Worm (Caenorhabditis elegans) whole organism, early embryonic: Measurements from ENCODE around the gene C25E10.13.

Source experiments
- B0310.2 ChIP-seq: sonication (generic microtip); optimal IDR thresholded peaks from 2 replicates; lab custom pipeline; 2016; ENCODE audit warnings: mild to moderate bottlenecking, missing genetic modification characterization, missing compliant biosample characterization
- F13C5.2 ChIP-seq: sonication (generic microtip); optimal IDR thresholded peaks from 2 replicates; lab custom pipeline; 2017; ENCODE audit warnings: mild to moderate bottlenecking, missing genetic modification characterization, inconsistent platforms, missing compliant biosample characterization
- aly-1 ChIP-seq: sonication (generic microtip); optimal IDR thresholded peaks from 2 replicates; lab custom pipeline; 2016; ENCODE audit warnings: missing genetic modification characterization, missing compliant biosample characterization
- ama-1 ChIP-seq: fragments of 150-350 bp; optimal IDR thresholded peaks from 2 replicates; lab custom pipeline; 2014
- ceh-13 ChIP-seq: fragments of 200-800 bp; sonication (Bioruptor generic); optimal IDR thresholded peaks from 2 replicates; lab custom pipeline; 2018; ENCODE audit warnings: mild to moderate bottlenecking, missing genetic modification characterization, missing compliant biosample characterization
- ceh-36 ChIP-seq: sonication (generic microtip); optimal IDR thresholded peaks from 2 replicates; lab custom pipeline; 2016; ENCODE audit warnings: missing genetic modification characterization, inconsistent platforms, missing compliant biosample characterization
- ets-7 ChIP-seq: sonication (generic microtip); optimal IDR thresholded peaks from 2 replicates; lab custom pipeline; 2016; ENCODE audit warnings: missing genotype, missing genetic modification characterization, missing compliant biosample characterization
- flt-1 ChIP-seq: fragments of 200-800 bp; sonication (Bioruptor generic); IDR thresholded peaks from 2 replicates; pipeline ENCODE4 v1.3.6; 2022; ENCODE audit warnings: missing genetic modification characterization, missing compliant biosample characterization
- hmbx-1 ChIP-seq: sonication (generic microtip); optimal IDR thresholded peaks from 2 replicates; lab custom pipeline; 2016; ENCODE audit warnings: mild to moderate bottlenecking, missing genetic modification characterization, missing compliant biosample characterization
- hmg-4 ChIP-seq: fragments of 200-800 bp; sonication (Bioruptor generic); optimal IDR thresholded peaks from 2 replicates; lab custom pipeline; 2018; ENCODE audit warnings: mild to moderate bottlenecking, missing genetic modification characterization, missing compliant biosample characterization
- hnd-1 ChIP-seq: sonication (generic microtip); optimal IDR thresholded peaks from 2 replicates; lab custom pipeline; 2016; ENCODE audit warnings: missing genetic modification characterization, missing compliant biosample characterization
- pes-1 ChIP-seq: fragments of 200-800 bp; sonication (Bioruptor generic); IDR thresholded peaks from 2 replicates; pipeline ENCODE4 v1.3.6; 2022; ENCODE audit warnings: missing genetic modification reagents, missing genetic modification characterization, missing compliant biosample characterization
- scrt-1 ChIP-seq: fragments of 200-800 bp; sonication (Bioruptor generic); IDR thresholded peaks from 2 replicates; pipeline ENCODE4 v1.3.6; 2022; ENCODE audit warnings: missing genetic modification characterization, missing compliant biosample characterization
- sea-1 ChIP-seq: fragments of 200-800 bp; sonication (Bioruptor generic); conservative IDR thresholded peaks from 2 replicates; pipeline ENCODE4 v1.3.6; 2022; ENCODE audit warnings: missing genetic modification characterization, missing compliant biosample characterization
- tbx-11 ChIP-seq: fragments of 200-800 bp; sonication (Bioruptor generic); IDR thresholded peaks from 2 replicates; pipeline ENCODE4 v1.3.6; 2022; ENCODE audit warnings: missing genetic modification characterization, missing compliant biosample characterization
- tbx-37 ChIP-seq: fragments of 200-800 bp; sonication (Bioruptor generic); conservative IDR thresholded peaks from 2 replicates; pipeline ENCODE4 v1.3.6; 2022; ENCODE audit warnings: missing genetic modification reagents, missing genetic modification characterization, missing compliant biosample characterization
- tra-4 ChIP-seq: sonication (generic microtip); optimal IDR thresholded peaks from 2 replicates; lab custom pipeline; 2017; ENCODE audit warnings: missing genetic modification characterization, missing compliant biosample characterization

C25E10.13 gene

ce11 chrV:9055644-9056043 lies 3.9 kb upstream of the C25E10.13 start:
- TF ChIP-seq hmg-4 (GFP tag; lab: Kevin White, UChicago) (no peak), ama-1 (lab: Kevin White, UChicago) (no peak), tbx-37 (no peak), aly-1 (no peak), flt-1 (no peak), ceh-36 (tag; lab: Kevin White, UChicago) (no peak), B0310.2 (no peak)

ce11 chrV:9056253-9056652 lies 3.3 kb upstream of the C25E10.13 start, which contains the start of gene C25E10.10:
C25E10.10 (minus strand) TSS chrV:9056353.
- TF ChIP-seq F13C5.2 (tag; lab: Kevin White, UChicago) (no peak), pes-1 (no peak), ceh-36 (tag; lab: Kevin White, UChicago) (no peak), tbx-11 (GFP tag; lab: Robert Waterston, UW) (no peak), ceh-13 (GFP tag; lab: Kevin White, UChicago) (no peak), B0310.2 (no peak), hnd-1 (tag; lab: Kevin White, UChicago) (no peak), hmbx-1 (tag; lab: Kevin White, UChicago) (no peak), hmg-4 (GFP tag; lab: Kevin White, UChicago) (no peak), tbx-37 (no peak), ama-1 (lab: Kevin White, UChicago) (no peak), aly-1 (no peak)

DNA sequence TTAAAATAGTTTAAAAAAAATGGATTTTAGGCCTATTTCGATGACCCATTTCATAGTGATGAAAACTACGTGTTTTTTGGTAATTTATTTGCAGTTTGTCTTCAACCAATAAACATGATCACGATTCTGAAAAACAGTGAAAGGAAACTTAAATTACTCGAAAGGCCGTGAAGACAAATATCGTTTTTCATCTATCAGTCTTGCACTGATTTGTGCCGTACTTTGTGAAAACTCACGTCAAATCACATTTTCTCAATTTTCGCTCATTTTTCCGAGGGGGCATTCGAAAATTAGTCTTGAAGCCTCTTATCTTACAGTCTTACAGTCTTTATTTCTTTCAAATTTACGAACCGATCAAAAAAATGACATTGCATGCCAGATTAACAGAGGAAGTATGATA lies 896 bp upstream of the C25E10.13 start, which contains the start of gene C25E10.11:
Gene C25E10.11, minus strand, starts transcription at position 101 of the 400 bp plus-strand sequence.
- no peak for TF ChIP-seq ama-1 (lab: Kevin White, UChicago)
- no peak for TF ChIP-seq flt-1
- TF ChIP-seq hmg-4 (GFP tag; lab: Kevin White, UChicago), result no peak
- TF ChIP-seq ceh-13 (GFP tag; lab: Kevin White, UChicago), result no peak
- no peak for TF ChIP-seq sea-1 (GFP tag; lab: Robert Waterston, UW)
- no peak for TF ChIP-seq scrt-1
- TF ChIP-seq ets-7 (tag; lab: Kevin White, UChicago), result no peak
- TF ChIP-seq hmbx-1 (tag; lab: Kevin White, UChicago), result no peak
- no peak for TF ChIP-seq aly-1

DNA sequence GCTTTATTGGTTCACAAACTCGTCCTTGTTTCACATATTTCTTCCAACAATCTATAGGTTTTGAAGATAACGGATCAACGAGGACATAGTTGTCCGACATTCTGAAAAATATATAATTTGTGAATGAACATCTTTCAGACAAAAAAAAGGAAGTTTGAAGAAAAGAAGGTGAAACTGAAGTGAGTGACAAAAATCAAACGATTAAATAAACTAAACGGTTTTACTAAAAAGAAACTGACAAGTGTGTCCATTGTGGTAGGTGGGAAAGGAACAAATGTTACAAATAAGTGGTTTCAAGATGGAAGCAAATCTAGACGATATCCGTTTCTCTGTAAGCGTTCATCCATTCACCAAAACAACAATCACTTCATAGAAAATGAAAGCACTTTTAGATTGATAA lies 2.8 kb downstream of the C25E10.13 start, which contains the start of gene C25E10.12:
Gene C25E10.12, minus strand, starts transcription at position 101 of the 400 bp plus-strand sequence.
- TF ChIP-seq aly-1 (no peak), sea-1 (GFP tag; lab: Robert Waterston, UW) (no peak), ets-7 (tag; lab: Kevin White, UChicago) (no peak), F13C5.2 (tag; lab: Kevin White, UChicago) (no peak)

ce11 chrV:9063134-9063533 lies 3.6 kb downstream of the C25E10.13 start:
- TF ChIP-seq ama-1 (lab: Kevin White, UChicago), result no peak
- no peak for TF ChIP-seq ceh-13 (GFP tag; lab: Kevin White, UChicago)
- TF ChIP-seq ets-7 (tag; lab: Kevin White, UChicago), result no peak
- no peak for TF ChIP-seq tbx-11 (GFP tag; lab: Robert Waterston, UW)
- TF ChIP-seq hmbx-1 (tag; lab: Kevin White, UChicago), result no peak
- TF ChIP-seq B0310.2, result no peak
- no peak for TF ChIP-seq hmg-4 (GFP tag; lab: Kevin White, UChicago)
- no peak for TF ChIP-seq flt-1
- TF ChIP-seq hnd-1 (tag; lab: Kevin White, UChicago), result no peak
- no peak for TF ChIP-seq pes-1
- TF ChIP-seq scrt-1, result no peak
- no peak for TF ChIP-seq F13C5.2 (tag; lab: Kevin White, UChicago)
- TF ChIP-seq ceh-36 (tag; lab: Kevin White, UChicago), result no peak
- no peak for TF ChIP-seq aly-1
- no peak for TF ChIP-seq sea-1 (GFP tag; lab: Robert Waterston, UW)
- TF ChIP-seq tra-4, result no peak
- no peak for TF ChIP-seq tbx-37

- TF ChIP-seq F13C5.2 (tag; lab: Kevin White, UChicago) (no peak), scrt-1 (no peak), ceh-36 (tag; lab: Kevin White, UChicago) (no peak), B0310.2 (no peak), tbx-11 (GFP tag; lab: Robert Waterston, UW) (no peak), ama-1 (lab: Kevin White, UChicago) (no peak), ceh-13 (GFP tag; lab: Kevin White, UChicago) (no peak), ets-7 (tag; lab: Kevin White, UChicago) (no peak), flt-1 (no peak), aly-1 (no peak), hmg-4 (GFP tag; lab: Kevin White, UChicago) (no peak)
Observed at ce11 chrV:9065001-9065400, 5.5 kb downstream of the C25E10.13 start.

ce11 chrV:9065915-9066314 lies 6.4 kb downstream of the C25E10.13 start:
- no peak for TF ChIP-seq flt-1
- TF ChIP-seq tra-4, result no peak
- no peak for TF ChIP-seq pes-1
- TF ChIP-seq ama-1 (lab: Kevin White, UChicago), result no peak
- TF ChIP-seq B0310.2, result no peak
- TF ChIP-seq hnd-1 (tag; lab: Kevin White, UChicago), result no peak
- TF ChIP-seq hmg-4 (GFP tag; lab: Kevin White, UChicago), result no peak
- no peak for TF ChIP-seq hmbx-1 (tag; lab: Kevin White, UChicago)
- TF ChIP-seq sea-1 (GFP tag; lab: Robert Waterston, UW), result no peak

DNA sequence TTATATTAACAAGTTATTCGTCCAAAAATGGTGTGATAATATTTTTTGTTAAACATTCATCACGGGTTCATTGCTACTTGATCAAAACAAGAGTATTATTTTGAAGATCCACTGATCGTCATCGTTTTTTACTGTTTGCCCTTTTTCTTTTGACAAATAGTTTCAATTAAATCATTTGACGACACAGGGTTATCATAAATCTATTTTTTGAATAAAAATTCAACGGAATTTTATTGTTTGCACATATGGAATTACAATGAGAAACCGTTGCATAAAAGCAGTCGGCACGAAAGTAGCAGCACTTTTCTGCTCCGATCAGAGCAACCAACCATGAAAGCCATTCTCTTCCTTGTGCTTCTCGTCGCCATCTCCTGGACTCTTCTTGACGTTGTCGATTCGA lies 8.2 kb downstream of the C25E10.13 start, which contains the start of gene fip-2:
Gene fip-2, plus strand, starts transcription at position 301 of the 400 bp plus-strand sequence.
- TF ChIP-seq hmg-4 (GFP tag; lab: Kevin White, UChicago) (no peak), ama-1 (lab: Kevin White, UChicago) (no peak), pes-1 (no peak), ets-7 (tag; lab: Kevin White, UChicago) (no peak), ceh-36 (tag; lab: Kevin White, UChicago) (no peak), aly-1 (no peak), scrt-1 (no peak), tbx-37 (no peak)
